Fruit fly (Drosophila melanogaster): ENCODE data around the gene Vps45.

Gene Vps45

DNA sequence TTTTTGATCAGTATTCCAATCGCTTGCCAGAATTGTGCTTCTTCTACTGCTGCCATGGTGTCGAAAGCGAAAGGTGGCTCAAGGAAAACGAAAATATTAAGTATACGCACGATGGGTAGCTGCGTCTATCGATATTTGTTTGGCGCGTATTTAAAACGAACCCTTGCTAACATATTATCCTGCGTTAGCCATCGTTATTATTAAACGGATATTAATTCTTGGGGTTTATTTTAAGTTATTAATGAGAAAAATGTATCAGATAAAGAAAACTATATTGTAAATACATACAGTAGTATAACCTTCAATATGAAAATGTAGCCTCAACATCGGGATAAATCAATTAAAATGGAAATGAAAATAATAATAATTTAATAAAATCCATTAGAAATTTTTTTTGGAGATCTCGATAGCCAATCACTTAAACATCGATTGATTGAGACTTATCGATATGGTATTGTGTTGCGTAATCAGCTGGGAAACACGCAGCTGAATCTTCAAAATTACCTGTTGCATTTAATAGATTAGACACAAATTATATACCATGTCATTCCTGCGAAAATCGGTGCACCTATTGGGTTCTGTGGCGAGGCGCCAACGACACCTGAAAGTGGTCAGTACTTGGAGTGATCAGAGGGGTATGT, 8.3 kb upstream of the Vps45 start, which contains the start of the genes CG9386 and BckdhA (continued):
- TF ChIP-seq sob (GFP tag; IDR thresholded peaks at IDR 0.05) (peak; percentile 59; the same call in 1 of the 2 replicates), CG1024 (GFP tag; IDR thresholded peaks at IDR 0.05) (no peak), CG7372 (GFP tag; IDR thresholded peaks at IDR 0.05) (peak; percentile 98), CG5953 (GFP tag; IDR thresholded peaks at IDR 0.05) (no peak), gro (GFP tag; optimal IDR thresholded peaks at IDR 0.05) (peak; percentile 45), ewg (GFP tag; optimal IDR thresholded peaks at IDR 0.05) (no peak), Antp (GFP tag; optimal IDR thresholded peaks at IDR 0.05) (peak; percentile 51), Trl (optimal IDR thresholded peaks at IDR 0.05) (no peak), Trl (GFP tag; optimal IDR thresholded peaks at IDR 0.05) (peak; percentile 52), Bteb2 (GFP tag; optimal IDR thresholded peaks at IDR 0.05) (peak; percentile 35), CG12391 (tag; optimal IDR thresholded peaks at IDR 0.05) (peak; percentile 73), CG32767 (GFP tag; IDR thresholded peaks at IDR 0.05) (0 out of 2 replicates have a peak, but pooled peaks have one; percentile 38), luna (GFP tag; optimal IDR thresholded peaks at IDR 0.05) (no peak), pfk (GFP tag; optimal IDR thresholded peaks at IDR 0.05) (no peak), gcm2 (GFP tag; optimal IDR thresholded peaks at IDR 0.05) (no peak), CG9215 (GFP tag; IDR thresholded peaks at IDR 0.05) (peak; percentile 49), CG10959 (GFP tag; IDR thresholded peaks at IDR 0.05) (no peak), CG17361 (GFP tag; IDR thresholded peaks at IDR 0.05) (peak; percentile 74; the same call in 2 of the 3 replicates), dysf (GFP tag; IDR thresholded peaks at IDR 0.05) (0 out of 3 replicates have a peak, but pooled peaks have one; percentile 32), vvl (GFP tag; IDR thresholded peaks at IDR 0.05) (peak; percentile 74), cato (GFP tag; optimal IDR thresholded peaks at IDR 0.05; ENCODE audit: borderline replicate concordance) (peak; percentile 17), CG1529 (GFP tag; optimal IDR thresholded peaks at IDR 0.05) (no peak), CG10366 (GFP tag; IDR thresholded peaks at IDR 0.05) (peak; percentile 28; the same call in 1 of the 2 replicates), gt (GFP tag; IDR thresholded peaks at IDR 0.05) (no peak), zen (tag; optimal IDR thresholded peaks at IDR 0.05) (peak; percentile 5), BtbVII (GFP tag; optimal IDR thresholded peaks at IDR 0.05) (no peak), CG34422 (GFP tag; IDR thresholded peaks at IDR 0.05) (no peak), nom (GFP tag; optimal IDR thresholded peaks at IDR 0.05) (no peak), CG8765 (GFP tag; IDR thresholded peaks at IDR 0.05) (0 out of 2 replicates have a peak, but pooled peaks have one; percentile 14), Sin3A (optimal IDR thresholded peaks at IDR 0.05) (peak; percentile 24), CG6854 (GFP tag; optimal IDR thresholded peaks at IDR 0.05) (no peak), tap (tag; optimal IDR thresholded peaks at IDR 0.05) (no peak), CG10979 (tag; optimal IDR thresholded peaks at IDR 0.05) (peak; percentile 76), gce (GFP tag; IDR thresholded peaks at IDR 0.05) (no peak), CG2712 (tag; optimal IDR thresholded peaks at IDR 0.05) (peak; percentile 64), org-1 (GFP tag; optimal IDR thresholded peaks at IDR 0.05) (no peak), sens-2 (GFP tag; IDR thresholded peaks at IDR 0.05) (no peak), Bdp1 (GFP tag; optimal IDR thresholded peaks at IDR 0.05) (peak; percentile 23), rib (GFP tag; IDR thresholded peaks at IDR 0.05) (no peak), CG4854 (GFP tag; optimal IDR thresholded peaks at IDR 0.05) (no peak), CG1233 (GFP tag; optimal IDR thresholded peaks at IDR 0.05) (no peak), Med (GFP tag) (peak; percentile 92), Dip3 (GFP tag; optimal IDR thresholded peaks at IDR 0.05) (peak; percentile 63), slbo (GFP tag; IDR thresholded peaks at IDR 0.05) (peak; percentile 71), GATAe (GFP tag; conservative IDR thresholded peaks at IDR 0.05) (no peak), CG2129 (GFP tag; IDR thresholded peaks at IDR 0.05; ENCODE audit: partially characterized antibody) (peak; percentile 36), sens (GFP tag) (peak; percentile 71), wor (GFP tag; IDR thresholded peaks at IDR 0.05) (no peak), da (GFP tag; optimal IDR thresholded peaks at IDR 0.05) (no peak), aop (GFP tag; IDR thresholded peaks at IDR 0.05) (no peak), CG4707 (GFP tag; optimal IDR thresholded peaks at IDR 0.05) (no peak), bigmax (GFP tag; optimal IDR thresholded peaks at IDR 0.05) (no peak)

Data from whole organism, embryonic.